Fruit fly (Drosophila melanogaster) S2 (cell line): ENCODE data around the gene EndoGI.

Source experiments
- CG8478 ChIP-seq: fragments of >200 bp; optimal IDR thresholded peaks from 2 replicates; lab custom pipeline; 2018
- CTCF ChIP-seq, 2 experiments: fragments of >200 bp; optimal IDR thresholded peaks; 2 replicates each; lab custom pipeline; 2018

- TF ChIP-seq CTCF (optimal IDR thresholded peaks at IDR 0.05; lab: Kevin White, UChicago): no peak
- no peak for TF ChIP-seq CG8478 (lab: Kevin White, UChicago)
Measured at dm6 chr2L:16267159-16268065, 9.9 kb downstream of the EndoGI start.
